Fruit fly (Drosophila melanogaster): Measurements from ENCODE around the gene CG42717.
A peak's percentile ranks its signal among the peaks of the same experiment; 100 is the strongest.

Gene CG42717

dm6 chr3L:15988039-15988546 is 44.9 kb downstream of the CG42717 start, which contains the start of gene Hip14 (continued):
- TF ChIP-seq CG12769 (tag; optimal IDR thresholded peaks at IDR 0.05) (no peak), btn (GFP tag; optimal IDR thresholded peaks at IDR 0.05) (no peak), croc (GFP tag; conservative IDR thresholded peaks at IDR 0.05) (no peak), CG34224 (GFP tag; IDR thresholded peaks at IDR 0.05; ENCODE audit: partially characterized antibody) (0 out of 3 replicates have a peak, but pooled peaks have one; percentile 30), CG8290 (GFP tag; optimal IDR thresholded peaks at IDR 0.05) (no peak), CG8290 (tag; optimal IDR thresholded peaks at IDR 0.05) (no peak), crp (GFP tag; optimal IDR thresholded peaks at IDR 0.05) (peak in 1 of 2 experiments; percentile 0), CG12071 (GFP tag; optimal IDR thresholded peaks at IDR 0.05) (no peak), grn (GFP tag; optimal IDR thresholded peaks at IDR 0.05) (no peak), CG6813 (GFP tag; optimal IDR thresholded peaks at IDR 0.05) (no peak), chm (GFP tag; IDR thresholded peaks at IDR 0.05) (peak; percentile 20; the same call in 1 of the 2 replicates), Abd-B (GFP tag; optimal IDR thresholded peaks at IDR 0.05) (no peak), sna (GFP tag; IDR thresholded peaks at IDR 0.05; ENCODE audit: partially characterized antibody) (no peak), Med (GFP tag) (peak; percentile 80), usp (GFP tag; optimal IDR thresholded peaks at IDR 0.05) (no peak), odd (GFP tag; optimal IDR thresholded peaks at IDR 0.05) (no peak), peb (GFP tag; IDR thresholded peaks at IDR 0.05) (no peak), Mes4 (GFP tag; optimal IDR thresholded peaks at IDR 0.05) (no peak), tna (GFP tag; IDR thresholded peaks at IDR 0.05; ENCODE audit: partially characterized antibody) (no peak), dpn (GFP tag; optimal IDR thresholded peaks at IDR 0.05) (no peak), Nf-YB (GFP tag; optimal IDR thresholded peaks at IDR 0.05) (no peak), CG17328 (GFP tag; IDR thresholded peaks at IDR 0.05) (0 out of 2 replicates have a peak, but pooled peaks have one; percentile 8), pfk (GFP tag; optimal IDR thresholded peaks at IDR 0.05) (no peak), CG15514 (GFP tag; optimal IDR thresholded peaks at IDR 0.05) (peak; percentile 31), phol (tag; optimal IDR thresholded peaks at IDR 0.05) (peak; percentile 37), CG10209 (GFP tag; optimal IDR thresholded peaks at IDR 0.05) (no peak), Fer3 (tag; optimal IDR thresholded peaks at IDR 0.05) (no peak), seq (GFP tag; IDR thresholded peaks at IDR 0.05) (peak; percentile 77), sim (GFP tag; IDR thresholded peaks at IDR 0.05) (no peak), crol (GFP tag; IDR thresholded peaks at IDR 0.05) (peak; percentile 91), fd64A (GFP tag; optimal IDR thresholded peaks at IDR 0.05) (no peak), CG6791 (GFP tag; IDR thresholded peaks at IDR 0.05; ENCODE audit: partially characterized antibody) (0 out of 3 replicates have a peak, but pooled peaks have one; percentile 46), HLHmδ (GFP tag; optimal IDR thresholded peaks at IDR 0.05) (no peak), CG10654 (GFP tag; optimal IDR thresholded peaks at IDR 0.05) (no peak), ewg (GFP tag; optimal IDR thresholded peaks at IDR 0.05) (no peak), CG6175 (GFP tag; IDR thresholded peaks at IDR 0.05) (no peak), cg (GFP tag; optimal IDR thresholded peaks at IDR 0.05) (no peak), nerfin-2 (GFP tag; IDR thresholded peaks at IDR 0.05; ENCODE audit: partially characterized antibody) (no peak), CG6654 (GFP tag; optimal IDR thresholded peaks at IDR 0.05) (no peak), HmgZ (tag; optimal IDR thresholded peaks at IDR 0.05) (peak; percentile 18), scrt (GFP tag; optimal IDR thresholded peaks at IDR 0.05) (no peak), Sry-β (GFP tag; optimal IDR thresholded peaks at IDR 0.05) (no peak), CG6689 (GFP tag; IDR thresholded peaks at IDR 0.05) (no peak), Xrp1 (GFP tag; IDR thresholded peaks at IDR 0.05) (no peak), sd (tag; optimal IDR thresholded peaks at IDR 0.05) (peak; percentile 86), CG4404 (GFP tag; IDR thresholded peaks at IDR 0.05) (no peak), CG10543 (GFP tag; optimal IDR thresholded peaks at IDR 0.05) (no peak), ato (GFP tag; IDR thresholded peaks at IDR 0.05; ENCODE audit: partially characterized antibody) (0 out of 2 replicates have a peak, but pooled peaks have one; percentile 12), Mrtf (GFP tag; IDR thresholded peaks at IDR 0.05) (no peak), CG11695 (GFP tag; IDR thresholded peaks at IDR 0.05) (no peak)

Measured in whole organism, embryonic.